Fruit fly (Drosophila melanogaster): ENCODE data around the gene sbm.

The sbm gene

dm6 chrX:14634224-14634623, 31.8 kb upstream of the sbm start (continued):
- TF ChIP-seq nom (GFP tag; optimal IDR thresholded peaks at IDR 0.05) (no peak), CG13775 (GFP tag; optimal IDR thresholded peaks at IDR 0.05) (no peak), Dfd (GFP tag; optimal IDR thresholded peaks at IDR 0.05) (no peak), CG9609 (GFP tag; optimal IDR thresholded peaks at IDR 0.05) (no peak), gcm2 (GFP tag; optimal IDR thresholded peaks at IDR 0.05) (no peak), ssp (GFP tag; IDR thresholded peaks at IDR 0.05) (no peak), CG1529 (GFP tag; optimal IDR thresholded peaks at IDR 0.05) (no peak), NfI (GFP tag; optimal IDR thresholded peaks at IDR 0.05) (no peak), Adf1 (GFP tag; IDR thresholded peaks at IDR 0.05) (no peak), CG7357 (GFP tag; IDR thresholded peaks at IDR 0.05) (no peak), eyg (GFP tag; optimal IDR thresholded peaks at IDR 0.05) (no peak), CG3065 (GFP tag; optimal IDR thresholded peaks at IDR 0.05) (no peak), Doc2 (GFP tag; IDR thresholded peaks at IDR 0.05) (no peak), HLH4C (GFP tag; IDR thresholded peaks at IDR 0.05; ENCODE audit: partially characterized antibody) (no peak), CG14710 (tag; optimal IDR thresholded peaks at IDR 0.05) (no peak), CG12744 (GFP tag; optimal IDR thresholded peaks at IDR 0.05) (no peak), CG3847 (GFP tag; IDR thresholded peaks at IDR 0.05) (no peak), CG9876 (GFP tag; optimal IDR thresholded peaks at IDR 0.05) (no peak), slp2 (GFP tag; optimal IDR thresholded peaks at IDR 0.05) (no peak), sr (GFP tag; IDR thresholded peaks at IDR 0.05) (no peak), CG6791 (GFP tag; IDR thresholded peaks at IDR 0.05; ENCODE audit: partially characterized antibody) (no peak), hkb (optimal IDR thresholded peaks at IDR 0.05) (no peak), hkb (GFP tag; IDR thresholded peaks at IDR 0.05) (peak; percentile 11), CG11695 (GFP tag; IDR thresholded peaks at IDR 0.05) (0 out of 3 replicates have a peak, but pooled peaks have one; percentile 6), CrebB (tag; optimal IDR thresholded peaks at IDR 0.05) (no peak), Side (GFP tag; optimal IDR thresholded peaks at IDR 0.05) (no peak), pros (GFP tag; optimal IDR thresholded peaks at IDR 0.05) (no peak), CG17186 (GFP tag; optimal IDR thresholded peaks at IDR 0.05) (no peak), org-1 (GFP tag; optimal IDR thresholded peaks at IDR 0.05) (no peak), Dref (GFP tag; IDR thresholded peaks at IDR 0.05) (no peak), Dek (tag; optimal IDR thresholded peaks at IDR 0.05) (no peak), CG12659 (GFP tag; optimal IDR thresholded peaks at IDR 0.05) (no peak), CG8765 (GFP tag; IDR thresholded peaks at IDR 0.05) (no peak), ash1 (GFP tag; optimal IDR thresholded peaks at IDR 0.05) (no peak), zfh2 (GFP tag; optimal IDR thresholded peaks at IDR 0.05) (no peak), sens-2 (GFP tag; IDR thresholded peaks at IDR 0.05) (peak; percentile 54; the same call in 1 of the 2 replicates), lola (GFP tag; optimal IDR thresholded peaks at IDR 0.05) (no peak), CG42726 (GFP tag; IDR thresholded peaks at IDR 0.05; ENCODE audit: partially characterized antibody) (no peak), CG17612 (GFP tag; IDR thresholded peaks at IDR 0.05) (no peak), CG14667 (GFP tag; IDR thresholded peaks at IDR 0.05) (peak; percentile 40; the same call in 1 of the 2 replicates), Asciz (GFP tag; optimal IDR thresholded peaks at IDR 0.05) (no peak), Sox100B (GFP tag; optimal IDR thresholded peaks at IDR 0.05) (no peak), exex (tag; optimal IDR thresholded peaks at IDR 0.05) (no peak), GATAe (GFP tag; conservative IDR thresholded peaks at IDR 0.05) (no peak), CG16813 (GFP tag; IDR thresholded peaks at IDR 0.05; ENCODE audit: partially characterized antibody) (no peak), NK7.1 (GFP tag; optimal IDR thresholded peaks at IDR 0.05) (no peak), croc (GFP tag; conservative IDR thresholded peaks at IDR 0.05) (no peak; the same call in 2 of the 3 replicates), CG6272 (GFP tag; IDR thresholded peaks at IDR 0.05) (no peak), CG12104 (GFP tag; optimal IDR thresholded peaks at IDR 0.05) (no peak), Fer1 (GFP tag; optimal IDR thresholded peaks at IDR 0.05) (no peak), gem (tag; optimal IDR thresholded peaks at IDR 0.05) (no peak), CG12391 (tag; optimal IDR thresholded peaks at IDR 0.05) (no peak)
